Worm (Caenorhabditis elegans) whole organism, midembryonic: ENCODE data around the gene nspc-19.
"Not testable (repeated sequence)": the region's sequence is repeated elsewhere in the genome, so short reads cannot be mapped to it uniquely, and the experiment has no call there.

Experiments
- T22C8.4 ChIP-seq: fragments of 200-800 bp; sonication (Bioruptor generic); IDR thresholded peaks from 2 replicates; pipeline ENCODE4 v1.3.6; 2022; ENCODE audit warnings: missing genetic modification characterization, missing compliant biosample characterization
- flt-1 ChIP-seq: fragments of 200-800 bp; sonication (Bioruptor generic); IDR thresholded peaks from 2 replicates; pipeline ENCODE4 v1.3.6; 2022; ENCODE audit warnings: missing genetic modification characterization, missing compliant biosample characterization
- klf-2 ChIP-seq: fragments of 200-800 bp; sonication (Bioruptor generic); conservative IDR thresholded peaks from 2 replicates; pipeline ENCODE4 v1.3.6; 2022; ENCODE audit warnings: missing genetic modification reagents, missing genetic modification characterization, missing compliant biosample characterization
- ref-1 ChIP-seq: fragments of 200-800 bp; sonication (Bioruptor generic); conservative IDR thresholded peaks from 2 replicates; pipeline ENCODE4 v1.3.6; 2022; ENCODE audit warnings: missing genetic modification reagents, missing genetic modification characterization, missing compliant biosample characterization
- ztf-23 ChIP-seq: fragments of 200-800 bp; sonication (Bioruptor generic); IDR thresholded peaks from 2 replicates; pipeline ENCODE4 v1.3.6; 2022; ENCODE audit warnings: missing genetic modification reagents, missing genetic modification characterization, missing compliant biosample characterization

DNA sequence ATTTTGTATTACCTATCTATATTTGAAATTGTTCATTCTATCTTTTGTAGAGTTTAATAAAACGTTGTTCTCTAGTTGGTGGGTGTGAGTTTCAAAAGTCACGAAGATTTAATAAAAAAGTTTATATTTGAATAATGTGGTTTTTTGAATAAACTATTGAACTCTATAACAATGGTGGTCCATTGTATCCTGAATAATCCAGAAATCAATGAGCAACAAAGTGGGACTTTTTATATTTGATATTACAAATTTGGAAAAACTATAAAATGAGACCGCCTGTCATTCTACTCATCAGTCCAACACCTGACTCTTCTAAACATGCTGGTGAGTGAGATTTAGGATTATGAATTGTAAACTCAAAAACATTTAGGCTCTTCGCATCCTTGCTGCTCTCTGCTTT lies at the start of gene nspc-19:
- TF ChIP-seq ztf-23, ref-1, flt-1, klf-2, T22C8.4 (GFP tag; lab: Robert Waterston, UW): not testable (repeated sequence)
